Fruit fly (Drosophila melanogaster): ENCODE measurements around the gene Obp99b.

DNA sequence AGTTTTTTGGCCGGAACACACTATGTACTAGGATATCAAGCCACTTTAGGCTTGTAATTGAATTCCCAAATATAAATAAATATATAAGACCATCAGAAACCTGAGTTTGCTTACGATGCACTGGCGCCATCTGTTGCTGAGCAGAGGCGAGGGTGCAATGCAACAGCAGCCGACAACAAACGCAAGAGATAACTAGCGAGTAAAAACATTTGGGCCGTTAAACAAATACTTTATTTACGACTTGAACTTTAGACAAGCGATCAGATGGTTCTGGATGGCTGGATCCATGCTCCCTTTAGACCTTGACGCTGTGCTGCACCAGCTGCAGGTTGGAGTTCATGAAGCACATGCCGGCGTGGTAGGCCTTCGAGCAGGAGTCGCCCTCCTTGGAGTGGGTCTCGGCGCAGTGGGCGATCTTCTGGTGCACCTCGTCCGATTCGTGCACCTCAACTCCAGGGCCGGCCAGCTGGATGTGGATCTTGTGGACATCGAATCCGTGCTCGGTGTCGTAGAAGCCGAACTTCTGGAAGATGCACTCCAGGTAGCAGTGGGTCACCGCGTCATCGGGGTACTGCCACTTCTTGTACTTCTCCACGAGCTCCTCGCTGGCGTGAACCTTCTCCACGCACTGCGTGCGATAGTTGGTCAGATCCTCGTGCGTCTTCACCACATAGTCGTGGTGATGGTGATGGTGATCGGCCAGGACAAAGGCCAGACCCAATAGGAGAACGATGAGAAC, 484 bp downstream of the Obp99b start:
- no peak for TF ChIP-seq woc (GFP tag; optimal IDR thresholded peaks at IDR 0.05)
- TF ChIP-seq lola (GFP tag; optimal IDR thresholded peaks at IDR 0.05): no peak

Data from whole organism, wandering third instar larva.